Worm (Caenorhabditis elegans) whole organism, L1 larva: ENCODE measurements around the gene fbxb-9.
A peak's percentile ranks its signal among the peaks of the same experiment; 100 is the strongest.

ENCODE experiments used
- C04F5.9 ChIP-seq: sonication (generic microtip); optimal IDR thresholded peaks from 2 replicates; lab custom pipeline; 2016; ENCODE audit warnings: missing genetic modification characterization, missing compliant biosample characterization
- C16A3.4 ChIP-seq: fragments of 150-350 bp; optimal IDR thresholded peaks from 2 replicates; lab custom pipeline; 2014; ENCODE audit warnings: missing biosample characterization, missing genetic modification characterization
- F16B12.6 ChIP-seq: fragments of 150-350 bp; optimal IDR thresholded peaks from 2 replicates; lab custom pipeline; 2014; ENCODE audit warnings: missing biosample characterization, missing genetic modification characterization
- aly-2 ChIP-seq: fragments of 150-350 bp; optimal IDR thresholded peaks from 2 replicates; lab custom pipeline; 2014; ENCODE audit warnings: missing biosample characterization, missing genetic modification characterization
- ama-1 ChIP-seq: fragments of 150-350 bp; optimal IDR thresholded peaks from 2 replicates; lab custom pipeline; 2014
- blmp-1 ChIP-seq: fragments of 150-350 bp; optimal IDR thresholded peaks from 2 replicates; lab custom pipeline; 2014; ENCODE audit warnings: missing biosample characterization, missing genetic modification characterization
- ceh-82 ChIP-seq, 3 experiments: fragments of 150-350 bp in 1 of 3; sonication (generic microtip) in 2 of 3; optimal IDR thresholded peaks; 2 replicates each; lab custom pipeline; 2014 to 2017; ENCODE audit warnings: missing biosample characterization in 3 of 3, missing genetic modification characterization in 3 of 3
- dsc-1 ChIP-seq: sonication (generic microtip); optimal IDR thresholded peaks from 2 replicates; lab custom pipeline; 2016; ENCODE audit warnings: mild to moderate bottlenecking, missing genetic modification characterization, missing compliant biosample characterization
- efl-1 ChIP-seq, 4 experiments: fragments of 150-350 bp; optimal IDR thresholded peaks in 3 of 4; peaks in 1 of 4; 1 replicate in 1 of 4; 2 replicates in 3 of 4; lab custom pipeline; 2014; ENCODE audit warnings: missing biosample characterization in 2 of 4, missing genetic modification characterization in 2 of 4, missing genetic modification reagents in 2 of 4
- efl-3 ChIP-seq: fragments of 200-800 bp; sonication (Bioruptor generic); optimal IDR thresholded peaks from 2 replicates; lab custom pipeline; 2018; ENCODE audit warnings: mild to moderate bottlenecking, missing genetic modification characterization, missing compliant biosample characterization
- elt-2 ChIP-seq: sonication (generic microtip); optimal IDR thresholded peaks from 2 replicates; lab custom pipeline; 2016; ENCODE audit warnings: missing genetic modification characterization, mild to moderate bottlenecking, inconsistent platforms, missing compliant biosample characterization, missing genetic modification reagents
- elt-3 ChIP-seq, 6 experiments: fragments of 150-350 bp in 1 of 6; sonication (generic microtip); optimal IDR thresholded peaks; 2 replicates each; lab custom pipeline; 2017 to 2018; ENCODE audit warnings: missing biosample characterization in 6 of 6, missing genetic modification characterization in 6 of 6, inconsistent platforms in 1 of 6
- fkh-10 ChIP-seq: sonication (generic microtip); optimal IDR thresholded peaks from 2 replicates; lab custom pipeline; 2017; ENCODE audit warnings: missing biosample characterization, missing genetic modification reagents, missing genetic modification characterization
- fkh-4 ChIP-seq: sonication (generic microtip); optimal IDR thresholded peaks from 2 replicates; lab custom pipeline; 2016; ENCODE audit warnings: missing compliant biosample characterization, missing genetic modification characterization, borderline replicate concordance
- fkh-8 ChIP-seq: sonication (generic microtip); optimal IDR thresholded peaks from 2 replicates; lab custom pipeline; 2016; ENCODE audit warnings: mild to moderate bottlenecking, missing genetic modification characterization, missing compliant biosample characterization
- fos-1 ChIP-seq: fragments of 150-350 bp; optimal IDR thresholded peaks from 2 replicates; lab custom pipeline; 2014; ENCODE audit warnings: missing biosample characterization, missing genetic modification characterization
- grh-1 ChIP-seq: fragments of 200-800 bp; sonication (Bioruptor generic); IDR thresholded peaks from 2 replicates; pipeline ENCODE4 v1.3.6; 2022; ENCODE audit warnings: missing genetic modification reagents, missing genetic modification characterization, missing compliant biosample characterization
- hlh-17 ChIP-seq: fragments of 200-800 bp; sonication (Bioruptor generic); optimal IDR thresholded peaks from 2 replicates; lab custom pipeline; 2018; ENCODE audit warnings: missing genetic modification characterization, mild to moderate bottlenecking, missing compliant biosample characterization, moderate library complexity, borderline replicate concordance
- hlh-4 ChIP-seq: sonication (generic microtip); optimal IDR thresholded peaks from 2 replicates; lab custom pipeline; 2016; ENCODE audit warnings: mild to moderate bottlenecking, missing genetic modification characterization, missing compliant biosample characterization
- hpl-2 ChIP-seq: fragments of 150-350 bp; optimal IDR thresholded peaks from 2 replicates; lab custom pipeline; 2014; ENCODE audit warnings: missing biosample characterization, missing genetic modification reagents, missing genetic modification characterization
- irx-1 ChIP-seq: sonication (generic microtip); optimal IDR thresholded peaks from 2 replicates; lab custom pipeline; 2016; ENCODE audit warnings: missing genetic modification characterization, missing compliant biosample characterization
- lin-13 ChIP-seq: fragments of 150-350 bp; optimal IDR thresholded peaks from 2 replicates; lab custom pipeline; 2014; ENCODE audit warnings: missing biosample characterization, missing genetic modification reagents, missing genetic modification characterization
- lin-14 ChIP-seq: fragments of 200-800 bp; sonication (Bioruptor generic); optimal IDR thresholded peaks from 2 replicates; lab custom pipeline; 2018; ENCODE audit warnings: mild to moderate bottlenecking, missing genetic modification characterization, moderate library complexity, missing compliant biosample characterization
- lin-35 ChIP-seq, 2 experiments: fragments of 150-350 bp; optimal IDR thresholded peaks; 2 replicates each; lab custom pipeline; 2014; ENCODE audit warnings: missing biosample characterization in 2 of 2, missing genetic modification characterization in 2 of 2, missing genetic modification reagents in 2 of 2
- mdl-1 ChIP-seq, 2 experiments: fragments of 150-350 bp; optimal IDR thresholded peaks; 2 replicates each; lab custom pipeline; 2014 to 2017; ENCODE audit warnings: missing biosample characterization in 2 of 2, missing genetic modification characterization in 2 of 2, inconsistent platforms in 1 of 2
- mef-2 ChIP-seq: fragments of 150-350 bp; optimal IDR thresholded peaks from 2 replicates; lab custom pipeline; 2014; ENCODE audit warnings: missing biosample characterization, missing genetic modification characterization
- mep-1 ChIP-seq: fragments of 150-350 bp; optimal IDR thresholded peaks from 2 replicates; lab custom pipeline; 2014; ENCODE audit warnings: missing biosample characterization, missing genetic modification characterization
- nhr-19 ChIP-seq: fragments of 200-800 bp; sonication (Bioruptor generic); conservative IDR thresholded peaks from 2 replicates; pipeline ENCODE4 v1.3.6; 2022; ENCODE audit warnings: missing genetic modification characterization, missing compliant biosample characterization
- nhr-28 ChIP-seq: fragments of 150-350 bp; optimal IDR thresholded peaks from 2 replicates; lab custom pipeline; 2014; ENCODE audit warnings: missing biosample characterization, missing genetic modification characterization
- nhr-47 ChIP-seq: sonication (generic microtip); optimal IDR thresholded peaks from 2 replicates; lab custom pipeline; 2016; ENCODE audit warnings: mild to moderate bottlenecking, missing genetic modification characterization, moderate library complexity, missing compliant biosample characterization
- nhr-71 ChIP-seq: sonication (generic microtip); optimal IDR thresholded peaks from 2 replicates; lab custom pipeline; 2016; ENCODE audit warnings: mild to moderate bottlenecking, missing genetic modification characterization, moderate library complexity, missing compliant biosample characterization
- nhr-76 ChIP-seq: sonication (generic microtip); optimal IDR thresholded peaks from 2 replicates; lab custom pipeline; 2017; ENCODE audit warnings: missing biosample characterization, missing genetic modification characterization
- nhr-85 ChIP-seq: sonication (generic microtip); peaks from one replicate; lab custom pipeline; 2016; ENCODE audit warnings: missing genetic modification characterization, inconsistent platforms, missing compliant biosample characterization
- nhr-90 ChIP-seq: sonication (generic microtip); optimal IDR thresholded peaks from 2 replicates; lab custom pipeline; 2016; ENCODE audit warnings: mild to moderate bottlenecking, missing genetic modification characterization, missing compliant biosample characterization; ENCODE audit not compliant: poor library complexity
- pag-3 ChIP-seq: sonication (generic microtip); optimal IDR thresholded peaks from 2 replicates; lab custom pipeline; 2017; ENCODE audit warnings: missing genetic modification characterization, mild to moderate bottlenecking, missing compliant biosample characterization, antibody characterized with exemption, borderline replicate concordance; ENCODE audit not compliant: insufficient read depth
- pax-3 ChIP-seq: fragments of 200-800 bp; sonication (Bioruptor generic); optimal IDR thresholded peaks from 2 replicates; lab custom pipeline; 2018; ENCODE audit warnings: mild to moderate bottlenecking, missing genetic modification characterization, moderate library complexity, missing compliant biosample characterization
- pqm-1 ChIP-seq: sonication (generic microtip); optimal IDR thresholded peaks from 3 replicates; lab custom pipeline; 2017; ENCODE audit warnings: missing biosample characterization, missing genetic modification characterization
- rnt-1 ChIP-seq: sonication (generic microtip); optimal IDR thresholded peaks from 2 replicates; lab custom pipeline; 2016; ENCODE audit warnings: mild to moderate bottlenecking, missing genetic modification characterization, moderate library complexity, missing compliant biosample characterization
- skn-1 ChIP-seq: fragments of 150-350 bp; optimal IDR thresholded peaks from 2 replicates; lab custom pipeline; 2014; ENCODE audit warnings: missing biosample characterization, missing genetic modification characterization
- snu-23 ChIP-seq: sonication (generic microtip); optimal IDR thresholded peaks from 2 replicates; lab custom pipeline; 2016; ENCODE audit warnings: missing genetic modification characterization, missing compliant biosample characterization
- sox-4 ChIP-seq: sonication (generic microtip); optimal IDR thresholded peaks from 2 replicates; lab custom pipeline; 2016; ENCODE audit warnings: missing genetic modification characterization, missing compliant biosample characterization
- swsn-7 ChIP-seq: sonication (generic microtip); optimal IDR thresholded peaks from 2 replicates; lab custom pipeline; 2016; ENCODE audit warnings: missing genetic modification characterization, missing compliant biosample characterization
- tlp-1 ChIP-seq: fragments of 150-350 bp; optimal IDR thresholded peaks from 2 replicates; lab custom pipeline; 2014; ENCODE audit warnings: missing biosample characterization, missing genetic modification characterization
- unc-130 ChIP-seq: fragments of 150-350 bp; optimal IDR thresholded peaks from 2 replicates; lab custom pipeline; 2017; ENCODE audit warnings: missing biosample characterization, missing genetic modification characterization, inconsistent platforms
- unc-30 ChIP-seq: sonication (generic microtip); optimal IDR thresholded peaks from 2 replicates; lab custom pipeline; 2017; ENCODE audit warnings: missing biosample characterization, missing genetic modification characterization
- vab-15 ChIP-seq: sonication (generic microtip); optimal IDR thresholded peaks from 2 replicates; lab custom pipeline; 2017; ENCODE audit warnings: missing genotype, mild to moderate bottlenecking, missing genetic modification characterization, missing compliant biosample characterization
- ztf-4 ChIP-seq: fragments of 150-350 bp; optimal IDR thresholded peaks from 2 replicates; lab custom pipeline; 2014; ENCODE audit warnings: missing biosample characterization, missing genetic modification characterization

The fbxb-9 gene

ce11 chrIV:11148788-11149366 is 13.5 kb downstream of the fbxb-9 start:
- TF ChIP-seq ceh-82 (tag; optimal IDR thresholded peaks at IDR 0.05; lab: Kevin White, UChicago) (peak in 1 of 3 experiments; percentile 0), nhr-71 (tag; lab: Kevin White, UChicago) (peak; percentile 25), rnt-1 (peak; percentile 36), lin-13 (GFP tag; lab: Kevin White, UChicago) (no peak), ama-1 (no peak), pax-3 (tag; lab: Kevin White, UChicago) (peak; percentile 68), fkh-8 (tag; lab: Kevin White, UChicago) (peak; percentile 49), lin-14 (GFP tag; lab: Kevin White, UChicago) (peak; percentile 55), nhr-47 (tag; lab: Kevin White, UChicago) (no peak), fos-1 (tag; lab: Kevin White, UChicago) (no peak), hpl-2 (no peak), pqm-1 (tag; lab: Kevin White, UChicago) (no peak), nhr-19 (GFP tag; lab: Robert Waterston, UW) (peak; percentile 4; the same call in 1 of the 2 replicates), elt-2 (tag; lab: Kevin White, UChicago) (no peak), F16B12.6 (tag; lab: Kevin White, UChicago) (peak; percentile 8), efl-3 (GFP tag; lab: Kevin White, UChicago) (no peak), fkh-10 (GFP tag; lab: Kevin White, UChicago) (no peak), lin-35 (GFP tag; optimal IDR thresholded peaks at IDR 0.05; lab: Kevin White, UChicago) (peak in 1 of 2 experiments; percentile 23), fkh-4 (peak; percentile 2), pag-3 (tag; lab: Kevin White, UChicago) (peak; percentile 74), elt-3 (tag; optimal IDR thresholded peaks at IDR 0.05; lab: Kevin White, UChicago) (peak in 1 of 6 experiments; percentile 8), vab-15 (tag; lab: Kevin White, UChicago) (no peak), snu-23 (GFP tag; lab: Kevin White, UChicago) (peak; percentile 51), dsc-1 (tag; lab: Kevin White, UChicago) (peak; percentile 54), mep-1 (tag; lab: Kevin White, UChicago) (peak; percentile 5), blmp-1 (tag; lab: Kevin White, UChicago) (peak; percentile 25), nhr-76 (tag; lab: Kevin White, UChicago) (no peak), efl-1 (optimal IDR thresholded peaks at IDR 0.05; lab: Kevin White, UChicago) (no peak), efl-1 (GFP tag; optimal IDR thresholded peaks at IDR 0.05 in 1 of 2; lab: Kevin White, UChicago) (peak; percentile 4 to 63), skn-1 (tag; lab: Kevin White, UChicago) (peak; percentile 15), nhr-90 (tag; lab: Kevin White, UChicago) (no peak)

DNA sequence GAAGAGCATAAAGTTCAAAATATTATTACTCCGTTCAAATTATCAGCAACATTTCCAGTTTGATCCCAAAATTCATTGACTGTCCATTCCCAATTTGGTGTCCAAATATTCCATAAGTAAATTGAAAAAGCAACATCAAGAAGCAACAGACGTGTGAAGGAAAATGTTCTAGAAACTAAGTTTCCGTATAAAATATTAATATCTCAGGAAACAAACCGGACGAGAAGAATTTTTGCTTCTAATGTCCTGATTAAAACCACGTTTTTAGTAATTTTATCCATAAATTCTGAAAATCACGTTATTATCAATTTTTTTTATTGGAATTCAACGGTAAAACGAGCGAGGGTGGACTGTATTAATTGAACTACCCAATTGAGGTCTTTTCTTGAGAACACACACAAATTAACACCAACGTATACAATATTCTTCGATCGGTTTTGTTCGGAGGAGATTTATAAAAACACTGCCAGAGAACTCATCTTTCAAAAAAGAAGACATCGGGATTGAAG is 15.3 kb downstream of the fbxb-9 start, which contains the start of gene pigq-1:
Gene pigq-1 (minus strand): TSS at position 286 of the 509 bp plus-strand sequence.
- no peak for TF ChIP-seq dsc-1 (tag; lab: Kevin White, UChicago)
- TF ChIP-seq unc-130 (tag; lab: Kevin White, UChicago) = no peak
- TF ChIP-seq mep-1 (tag; lab: Kevin White, UChicago) = no peak
- peak in 1 of 2 experiments; percentile 13 for TF ChIP-seq efl-1 (optimal IDR thresholded peaks at IDR 0.05; lab: Kevin White, UChicago)
- peak in 1 of 2 experiments; percentile 93 for TF ChIP-seq efl-1 (GFP tag; optimal IDR thresholded peaks at IDR 0.05 in 1 of 2; lab: Kevin White, UChicago)
- TF ChIP-seq mdl-1 (tag; optimal IDR thresholded peaks at IDR 0.05; lab: Kevin White, UChicago) = no peak
- TF ChIP-seq hlh-4 (tag; lab: Kevin White, UChicago) = no peak
- TF ChIP-seq blmp-1 (tag; lab: Kevin White, UChicago) = no peak
- TF ChIP-seq nhr-47 (tag; lab: Kevin White, UChicago) = peak; percentile 28
- TF ChIP-seq mef-2 (tag; lab: Kevin White, UChicago) = no peak
- peak; percentile 26; the same call in 1 of the 2 replicates for TF ChIP-seq nhr-19 (GFP tag; lab: Robert Waterston, UW)
- no peak for TF ChIP-seq sox-4 (tag; lab: Kevin White, UChicago)
- TF ChIP-seq snu-23 (GFP tag; lab: Kevin White, UChicago) = peak; percentile 31
- TF ChIP-seq C16A3.4 (tag; lab: Kevin White, UChicago) = no peak
- TF ChIP-seq elt-2 (tag; lab: Kevin White, UChicago) = peak; percentile 20
- peak; percentile 90 for TF ChIP-seq aly-2 (tag; lab: Kevin White, UChicago)
- no peak for TF ChIP-seq tlp-1 (tag; lab: Kevin White, UChicago)
- TF ChIP-seq swsn-7 (tag; lab: Kevin White, UChicago) = no peak
- no peak for TF ChIP-seq irx-1
- TF ChIP-seq nhr-76 (tag; lab: Kevin White, UChicago) = no peak
- no peak for TF ChIP-seq hlh-17 (GFP tag; lab: Kevin White, UChicago)
- TF ChIP-seq efl-3 (GFP tag; lab: Kevin White, UChicago) = no peak
- TF ChIP-seq nhr-71 (tag; lab: Kevin White, UChicago) = peak; percentile 42
- TF ChIP-seq ztf-4 (tag; lab: Kevin White, UChicago) = no peak
- no peak for TF ChIP-seq C04F5.9 (tag; lab: Kevin White, UChicago)
- no peak for TF ChIP-seq nhr-28 (tag; lab: Kevin White, UChicago)
- TF ChIP-seq lin-14 (GFP tag; lab: Kevin White, UChicago) = no peak
- no peak for TF ChIP-seq unc-30 (tag; lab: Kevin White, UChicago)
- TF ChIP-seq grh-1 (GFP tag; lab: Robert Waterston, UW) = no peak
- TF ChIP-seq fkh-8 (tag; lab: Kevin White, UChicago) = no peak
- peak; percentile 55 for TF ChIP-seq nhr-90 (tag; lab: Kevin White, UChicago)
- TF ChIP-seq nhr-85 (tag; lab: Kevin White, UChicago) = peak; percentile 66
